Fruit fly (Drosophila melanogaster): Measurements from ENCODE around the gene Sulf1.

The Sulf1 gene

dm6 chr3R:16327549-16327948, 11.8 kb downstream of the Sulf1 start, which contains the start of gene CG17930:
CG17930 (plus strand) TSS chr3R:16327849.
- no peak for TF ChIP-seq CG33017 (tag; optimal IDR thresholded peaks at IDR 0.05)
- TF ChIP-seq Clk (GFP tag; optimal IDR thresholded peaks at IDR 0.05) = no peak
- no peak for TF ChIP-seq CG1620 (GFP tag; optimal IDR thresholded peaks at IDR 0.05)
- TF ChIP-seq kay (GFP tag; ENCODE audit: borderline replicate concordance) = no peak
- no peak for TF ChIP-seq toe (GFP tag; optimal IDR thresholded peaks at IDR 0.05)
- no peak for TF ChIP-seq CG12768 (GFP tag; optimal IDR thresholded peaks at IDR 0.05)
- no peak for TF ChIP-seq Mnt (GFP tag; optimal IDR thresholded peaks at IDR 0.05)
- TF ChIP-seq ovo (GFP tag; optimal IDR thresholded peaks at IDR 0.05) = no peak
- TF ChIP-seq Crg-1 (GFP tag; optimal IDR thresholded peaks at IDR 0.05) = no peak
- TF ChIP-seq CG7045 (GFP tag; optimal IDR thresholded peaks at IDR 0.05) = no peak
- TF ChIP-seq bab1 (GFP tag; optimal IDR thresholded peaks at IDR 0.05) = no peak
- TF ChIP-seq Hr96 (GFP tag; optimal IDR thresholded peaks at IDR 0.05) = no peak
- no peak for TF ChIP-seq tj (GFP tag; optimal IDR thresholded peaks at IDR 0.05)
- TF ChIP-seq CG11617 (GFP tag; optimal IDR thresholded peaks at IDR 0.05) = no peak
- TF ChIP-seq pad (GFP tag; optimal IDR thresholded peaks at IDR 0.05) = no peak
- no peak for TF ChIP-seq cic (GFP tag; optimal IDR thresholded peaks at IDR 0.05)
- no peak for TF ChIP-seq CG14711 (tag; optimal IDR thresholded peaks at IDR 0.05)

dm6 chr3R:16325192-16325591, 14.2 kb downstream of the Sulf1 start, which contains the start of gene CG17929:
CG17929 (plus strand) TSS chr3R:16325492.
- TF ChIP-seq Clk (GFP tag; optimal IDR thresholded peaks at IDR 0.05) (no peak), kay (GFP tag; ENCODE audit: borderline replicate concordance) (peak; percentile 55), cnc (optimal IDR thresholded peaks at IDR 0.05) (no peak), bab1 (GFP tag; optimal IDR thresholded peaks at IDR 0.05) (no peak), ovo (GFP tag; optimal IDR thresholded peaks at IDR 0.05) (no peak)

- TF ChIP-seq CG7045 (GFP tag; optimal IDR thresholded peaks at IDR 0.05) = no peak
- no peak for TF ChIP-seq ovo (GFP tag; optimal IDR thresholded peaks at IDR 0.05)
- TF ChIP-seq CG12768 (GFP tag; optimal IDR thresholded peaks at IDR 0.05) = no peak
- TF ChIP-seq CG7101 (tag; optimal IDR thresholded peaks at IDR 0.05) = no peak
- TF ChIP-seq kay (GFP tag; ENCODE audit: borderline replicate concordance) = no peak
- TF ChIP-seq CG1620 (GFP tag; optimal IDR thresholded peaks at IDR 0.05) = no peak
- no peak for TF ChIP-seq CG33017 (tag; optimal IDR thresholded peaks at IDR 0.05)
- no peak for TF ChIP-seq toe (GFP tag; optimal IDR thresholded peaks at IDR 0.05)
- TF ChIP-seq pad (GFP tag; optimal IDR thresholded peaks at IDR 0.05) = no peak
- TF ChIP-seq Crg-1 (GFP tag; optimal IDR thresholded peaks at IDR 0.05) = no peak
- TF ChIP-seq bab1 (GFP tag; optimal IDR thresholded peaks at IDR 0.05) = no peak
- TF ChIP-seq Mnt (GFP tag; optimal IDR thresholded peaks at IDR 0.05) = no peak
- TF ChIP-seq tj (GFP tag; optimal IDR thresholded peaks at IDR 0.05) = no peak
- TF ChIP-seq cnc (optimal IDR thresholded peaks at IDR 0.05) = no peak
- TF ChIP-seq Hr96 (GFP tag; optimal IDR thresholded peaks at IDR 0.05) = no peak
These were observed 16.3 kb downstream of the Sulf1 start, which contains the start of gene CG6901 for dm6 chr3R:16323093-16323492. CG6901 (plus strand) TSS chr3R:16323415.

dm6 chr3R:16321538-16321937, 17.8 kb downstream of the Sulf1 start, which contains the start of gene CG44044:
CG44044 (plus strand) TSS chr3R:16321838.
- TF ChIP-seq CG1620 (GFP tag; optimal IDR thresholded peaks at IDR 0.05) (no peak), CG11617 (GFP tag; optimal IDR thresholded peaks at IDR 0.05) (no peak), cic (GFP tag; optimal IDR thresholded peaks at IDR 0.05) (no peak), Hr96 (GFP tag; optimal IDR thresholded peaks at IDR 0.05) (no peak), bab1 (GFP tag; optimal IDR thresholded peaks at IDR 0.05) (no peak), cnc (optimal IDR thresholded peaks at IDR 0.05) (no peak), pad (GFP tag; optimal IDR thresholded peaks at IDR 0.05) (no peak), tj (GFP tag; optimal IDR thresholded peaks at IDR 0.05) (no peak), CG14711 (tag; optimal IDR thresholded peaks at IDR 0.05) (no peak), Mnt (GFP tag; optimal IDR thresholded peaks at IDR 0.05) (no peak), toe (GFP tag; optimal IDR thresholded peaks at IDR 0.05) (no peak), CG33017 (tag; optimal IDR thresholded peaks at IDR 0.05) (no peak), CG12768 (GFP tag; optimal IDR thresholded peaks at IDR 0.05) (no peak), CG5204 (GFP tag; optimal IDR thresholded peaks at IDR 0.05) (no peak), ovo (GFP tag; optimal IDR thresholded peaks at IDR 0.05) (no peak), CG7101 (tag; optimal IDR thresholded peaks at IDR 0.05) (no peak), Clk (GFP tag; optimal IDR thresholded peaks at IDR 0.05) (no peak), Crg-1 (GFP tag; optimal IDR thresholded peaks at IDR 0.05) (no peak)

- TF ChIP-seq Crg-1 (GFP tag; optimal IDR thresholded peaks at IDR 0.05) (no peak), Mnt (GFP tag; optimal IDR thresholded peaks at IDR 0.05) (no peak), bab1 (GFP tag; optimal IDR thresholded peaks at IDR 0.05) (no peak), cic (GFP tag; optimal IDR thresholded peaks at IDR 0.05) (no peak), CG7101 (tag; optimal IDR thresholded peaks at IDR 0.05) (no peak), CG12768 (GFP tag; optimal IDR thresholded peaks at IDR 0.05) (no peak), Hr96 (GFP tag; optimal IDR thresholded peaks at IDR 0.05) (no peak), Clk (GFP tag; optimal IDR thresholded peaks at IDR 0.05) (no peak), CG14711 (tag; optimal IDR thresholded peaks at IDR 0.05) (no peak), tj (GFP tag; optimal IDR thresholded peaks at IDR 0.05) (no peak), cnc (optimal IDR thresholded peaks at IDR 0.05) (no peak), ovo (GFP tag; optimal IDR thresholded peaks at IDR 0.05) (no peak), toe (GFP tag; optimal IDR thresholded peaks at IDR 0.05) (no peak), CG7045 (GFP tag; optimal IDR thresholded peaks at IDR 0.05) (no peak), CG11617 (GFP tag; optimal IDR thresholded peaks at IDR 0.05) (no peak), CG1620 (GFP tag; optimal IDR thresholded peaks at IDR 0.05) (no peak), pad (GFP tag; optimal IDR thresholded peaks at IDR 0.05) (no peak)
These were observed 22.6 kb downstream of the Sulf1 start for dm6 chr3R:16316747-16317146.

- TF ChIP-seq bab1 (GFP tag; optimal IDR thresholded peaks at IDR 0.05) (no peak), Clk (GFP tag; optimal IDR thresholded peaks at IDR 0.05) (no peak), tj (GFP tag; optimal IDR thresholded peaks at IDR 0.05) (no peak), Crg-1 (GFP tag; optimal IDR thresholded peaks at IDR 0.05) (no peak), CG11617 (GFP tag; optimal IDR thresholded peaks at IDR 0.05) (no peak), cic (GFP tag; optimal IDR thresholded peaks at IDR 0.05) (no peak), Hr96 (GFP tag; optimal IDR thresholded peaks at IDR 0.05) (no peak), Mnt (GFP tag; optimal IDR thresholded peaks at IDR 0.05) (no peak), CG7045 (GFP tag; optimal IDR thresholded peaks at IDR 0.05) (no peak), kay (GFP tag; ENCODE audit: borderline replicate concordance) (no peak), CG33017 (tag; optimal IDR thresholded peaks at IDR 0.05) (no peak), CG5204 (GFP tag; optimal IDR thresholded peaks at IDR 0.05) (no peak)
These were observed 29.3 kb downstream of the Sulf1 start for dm6 chr3R:16310081-16310493.

Measured in whole organism, adult.